Worm (Caenorhabditis elegans): Measurements from ENCODE around the gene ZK856.14.

The ZK856.14 gene

DNA sequence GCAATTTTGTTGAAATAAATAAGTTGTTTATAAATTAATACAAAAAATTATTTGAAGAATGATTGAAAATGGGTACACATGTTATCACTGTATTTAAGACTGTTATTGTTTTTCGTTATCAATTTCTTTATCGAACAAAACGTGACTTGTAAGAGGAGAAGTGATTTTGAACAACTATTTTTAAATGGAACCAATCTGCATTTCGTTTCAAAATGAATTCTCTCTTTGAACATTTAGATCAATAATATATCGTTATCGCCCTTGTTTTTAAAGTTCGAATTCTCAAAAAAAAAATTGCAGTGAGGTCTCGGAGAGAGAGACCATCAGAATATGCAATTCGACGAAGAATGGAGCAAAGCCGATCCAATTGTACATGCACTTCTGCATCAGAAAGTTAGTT is 37.6 kb upstream of the ZK856.14 start, which contains the start of gene cul-5:
Gene cul-5 (plus strand): TSS at position 301 of the 400 bp plus-strand sequence.
- TF ChIP-seq ces-1 (GFP tag; optimal IDR thresholded peaks at IDR 0.05) (no peak), nhr-237 (tag; optimal IDR thresholded peaks at IDR 0.05) (no peak), unc-62 (GFP tag; optimal IDR thresholded peaks at IDR 0.05) (no peak), drap-1 (GFP tag; optimal IDR thresholded peaks at IDR 0.05) (no peak), mep-1 (tag; optimal IDR thresholded peaks at IDR 0.05) (no peak), snpc-4 (tag; optimal IDR thresholded peaks at IDR 0.05) (no peak), flh-1 (GFP tag; optimal IDR thresholded peaks at IDR 0.05) (no peak), tbx-8 (GFP tag; optimal IDR thresholded peaks at IDR 0.05) (no peak), pha-4 (tag; optimal IDR thresholded peaks at IDR 0.05) (no peak), nhr-12 (tag; optimal IDR thresholded peaks at IDR 0.05) (no peak), ceh-43 (GFP tag; optimal IDR thresholded peaks at IDR 0.05) (no peak), blmp-1 (tag; optimal IDR thresholded peaks at IDR 0.05) (no peak)

- TF ChIP-seq unc-120 (tag; optimal IDR thresholded peaks at IDR 0.05; ENCODE audit: poor library complexity, severe bottlenecking) (no peak), ztf-11 (tag; optimal IDR thresholded peaks at IDR 0.05) (no peak), cnd-1 (tag; optimal IDR thresholded peaks at IDR 0.05) (no peak)
Measured at ce11 chrV:10182984-10183383, 33.8 kb upstream of the ZK856.14 start, which contains the start of gene ZK856.4. ZK856.4 (plus strand) TSS chrV:10183284.

DNA sequence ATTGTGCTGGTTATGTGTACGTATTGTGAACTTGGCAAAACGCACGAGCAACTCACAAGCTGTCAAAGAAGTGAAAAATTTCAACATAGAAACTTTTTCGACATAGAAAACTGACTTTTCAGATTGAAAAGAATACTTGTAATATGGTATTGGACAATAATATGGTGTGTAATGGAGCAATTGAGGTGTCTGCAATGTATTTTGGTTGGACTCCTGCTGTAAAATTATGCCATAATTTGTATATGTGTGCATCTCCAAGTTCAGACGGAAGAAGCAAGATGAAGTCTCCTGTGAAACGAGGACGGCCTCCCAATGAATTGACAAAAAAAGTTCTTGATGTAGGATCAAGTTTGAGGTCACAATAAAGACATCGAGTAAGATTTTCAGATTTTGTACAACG is 33.0 kb upstream of the ZK856.14 start:
- no peak for TF ChIP-seq nhr-76 (tag; optimal IDR thresholded peaks at IDR 0.05)
- no peak for TF ChIP-seq nhr-2 (tag; optimal IDR thresholded peaks at IDR 0.05)
- no peak for TF ChIP-seq cnd-1 (tag; optimal IDR thresholded peaks at IDR 0.05)
- TF ChIP-seq lin-13 (tag; optimal IDR thresholded peaks at IDR 0.05): no peak
- no peak for TF ChIP-seq ztf-11 (tag; optimal IDR thresholded peaks at IDR 0.05)
- no peak for TF ChIP-seq ces-1 (GFP tag; optimal IDR thresholded peaks at IDR 0.05)
- no peak for TF ChIP-seq blmp-1 (tag; optimal IDR thresholded peaks at IDR 0.05)
- TF ChIP-seq lsy-2 (tag; optimal IDR thresholded peaks at IDR 0.05): no peak
- no peak for TF ChIP-seq snpc-4 (tag; optimal IDR thresholded peaks at IDR 0.05)
- TF ChIP-seq mab-5 (tag; optimal IDR thresholded peaks at IDR 0.05): no peak

DNA sequence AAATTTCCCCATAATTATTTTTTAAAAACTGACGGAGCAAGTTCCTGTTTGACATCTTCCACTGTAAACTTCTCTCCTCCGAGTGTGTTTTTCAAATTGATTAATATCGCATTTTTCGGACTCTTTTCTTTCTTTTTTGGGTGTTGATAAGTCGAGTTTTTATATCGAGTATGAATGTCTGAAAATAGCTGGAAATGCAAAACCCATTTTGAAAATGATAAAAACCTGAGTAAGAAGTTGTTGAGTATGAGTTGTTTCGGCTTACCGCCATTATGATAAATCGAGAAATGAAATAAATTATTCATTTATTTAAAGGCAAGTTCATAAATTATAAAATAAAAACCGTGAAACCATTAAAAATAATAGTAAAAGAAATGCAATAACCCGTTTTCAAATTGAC is 31.1 kb upstream of the ZK856.14 start, which contains the start of gene ZK856.18:
Gene ZK856.18 (minus strand): TSS at position 289 of the 400 bp plus-strand sequence.
- TF ChIP-seq ceh-39 (tag; optimal IDR thresholded peaks at IDR 0.05) (no peak), sem-2 (GFP tag; optimal IDR thresholded peaks at IDR 0.05) (no peak), mep-1 (tag; optimal IDR thresholded peaks at IDR 0.05) (no peak), lin-32 (GFP tag; optimal IDR thresholded peaks at IDR 0.05) (no peak), unc-120 (tag; optimal IDR thresholded peaks at IDR 0.05; ENCODE audit: poor library complexity, severe bottlenecking) (no peak), nhr-12 (tag; optimal IDR thresholded peaks at IDR 0.05) (no peak)

DNA sequence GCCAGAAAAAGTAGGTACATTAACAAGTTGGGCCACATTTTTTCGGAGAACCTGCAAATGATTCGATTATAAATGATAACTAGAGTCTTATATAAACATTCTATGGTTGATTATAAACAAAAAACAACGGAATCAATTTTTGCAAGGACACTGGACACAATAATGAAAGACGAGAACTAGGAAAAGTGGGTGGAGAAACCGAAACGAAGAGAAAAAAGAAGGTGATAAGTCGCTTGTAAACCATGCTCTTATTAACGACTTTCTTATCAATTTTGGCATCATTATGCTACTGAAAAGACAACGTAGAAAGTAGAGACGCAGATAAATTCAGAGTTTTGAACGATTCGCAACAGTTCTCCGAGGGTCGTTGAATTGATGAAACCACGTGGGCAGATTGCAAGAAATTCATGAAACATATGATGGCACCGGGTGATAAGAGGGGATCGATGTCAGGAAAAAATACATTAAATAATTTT is 26.7 kb upstream of the ZK856.14 start, which contains the start of gene ZK856.5:
Gene ZK856.5 (minus strand): TSS at position 51 of the 476 bp plus-strand sequence.
- no peak for TF ChIP-seq ztf-11 (tag; optimal IDR thresholded peaks at IDR 0.05)
- no peak for TF ChIP-seq unc-62 (GFP tag; optimal IDR thresholded peaks at IDR 0.05)

ce11 chrV:10191242-10191641 is 25.6 kb upstream of the ZK856.14 start:
- TF ChIP-seq ces-1 (GFP tag; optimal IDR thresholded peaks at IDR 0.05): no peak
- TF ChIP-seq nhr-237 (tag; optimal IDR thresholded peaks at IDR 0.05): no peak
- no peak for TF ChIP-seq lin-32 (GFP tag; optimal IDR thresholded peaks at IDR 0.05)
- no peak for TF ChIP-seq mab-5 (tag; optimal IDR thresholded peaks at IDR 0.05)
- TF ChIP-seq bed-3 (GFP tag; optimal IDR thresholded peaks at IDR 0.05): no peak

DNA sequence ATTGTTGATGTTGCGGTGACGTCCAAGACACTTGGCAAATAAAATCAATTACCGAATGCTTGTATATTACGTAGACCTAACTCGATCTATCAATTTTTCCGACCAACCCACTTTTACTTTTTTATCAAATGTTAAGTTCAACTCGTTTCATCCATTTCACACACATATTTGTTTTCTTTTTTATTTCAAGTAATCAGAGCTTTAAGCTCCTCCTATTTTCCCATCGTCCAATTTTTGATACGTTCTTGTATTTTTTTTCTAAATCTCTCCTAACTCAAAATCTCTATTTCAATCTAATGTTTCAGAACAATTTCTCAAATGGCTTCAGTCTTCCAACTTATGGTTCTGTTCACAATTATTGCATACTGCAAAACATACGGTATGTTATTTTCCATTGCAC is 18.4 kb upstream of the ZK856.14 start, which contains the start of gene ZK856.6:
Gene ZK856.6 (plus strand): TSS at position 301 of the 400 bp plus-strand sequence.
- no peak for TF ChIP-seq unc-120 (tag; optimal IDR thresholded peaks at IDR 0.05; ENCODE audit: poor library complexity, severe bottlenecking)

DNA sequence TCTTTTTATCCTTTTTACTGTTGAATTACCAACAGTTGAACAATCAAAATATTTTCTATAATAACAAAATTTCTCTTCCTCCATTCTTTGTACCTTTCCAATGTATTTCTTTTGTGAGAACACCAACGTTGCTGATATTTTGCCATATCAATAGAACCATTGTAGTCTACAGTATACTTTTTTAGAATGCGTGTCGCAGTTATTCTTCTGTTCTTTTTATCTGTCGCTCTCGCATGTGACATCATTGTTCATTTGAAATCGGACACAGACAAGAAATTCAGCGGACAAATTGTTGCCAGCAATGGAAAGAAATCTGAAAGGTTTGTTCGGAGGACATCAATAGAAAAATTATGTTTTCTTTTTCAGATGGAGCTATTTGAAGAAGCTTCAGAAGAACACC is 14.9 kb upstream of the ZK856.14 start, which contains the start of gene ZK856.7:
Gene ZK856.7 (plus strand): TSS at position 186 of the 400 bp plus-strand sequence.
- no peak for TF ChIP-seq zip-8 (tag; optimal IDR thresholded peaks at IDR 0.05)
- no peak for TF ChIP-seq lin-32 (GFP tag; optimal IDR thresholded peaks at IDR 0.05)
- TF ChIP-seq sem-2 (GFP tag; optimal IDR thresholded peaks at IDR 0.05): no peak
- no peak for TF ChIP-seq elt-3 (tag; optimal IDR thresholded peaks at IDR 0.05)

Data from whole organism, mixed stage, embryonic.